Worm (Caenorhabditis elegans): ENCODE results near the gene C03B1.13.
A peak's percentile ranks its signal among the peaks of the same experiment; 100 is the strongest.

C03B1.13 gene

ce11 chrX:6296402-6296844 lies 41.4 kb downstream of the C03B1.13 start (continued):
- TF ChIP-seq fkh-10 (GFP tag; optimal IDR thresholded peaks at IDR 0.05) (peak; percentile 100), R02D3.7 (tag; optimal IDR thresholded peaks at IDR 0.05) (no peak), daf-19 (GFP tag; conservative IDR thresholded peaks at IDR 0.05) (peak; percentile 97), ama-1 (optimal IDR thresholded peaks at IDR 0.05) (no peak), aha-1 (tag) (peak; percentile 100), egl-43 (GFP tag; IDR thresholded peaks at IDR 0.05) (peak; percentile 100), ztf-7 (tag; optimal IDR thresholded peaks at IDR 0.05) (peak; percentile 94), ceh-20 (GFP tag; IDR thresholded peaks at IDR 0.05) (peak; percentile 99), pqm-1 (tag; optimal IDR thresholded peaks at IDR 0.05) (peak; percentile 46), Y48G9A.11 (GFP tag; IDR thresholded peaks at IDR 0.05) (0 out of 2 replicates have a peak, but pooled peaks have one; percentile 42), snpc-4 (tag; optimal IDR thresholded peaks at IDR 0.05) (peak; percentile 62), ztf-11 (tag; optimal IDR thresholded peaks at IDR 0.05) (peak; percentile 96), Y105C5A.15 (GFP tag; IDR thresholded peaks at IDR 0.05) (peak; percentile 92), gei-8 (GFP tag; optimal IDR thresholded peaks at IDR 0.05) (peak; percentile 96), mxl-3 (GFP tag; optimal IDR thresholded peaks at IDR 0.05) (peak; percentile 97), nhr-28 (tag; optimal IDR thresholded peaks at IDR 0.05) (peak; percentile 89), lin-38 (GFP tag; IDR thresholded peaks at IDR 0.05) (peak; percentile 89), lin-13 (GFP tag; optimal IDR thresholded peaks at IDR 0.05) (peak; percentile 98), egl-27 (tag; optimal IDR thresholded peaks at IDR 0.05) (peak; percentile 95), nhr-10 (tag; optimal IDR thresholded peaks at IDR 0.05) (peak; percentile 100), unc-62 (GFP tag; optimal IDR thresholded peaks at IDR 0.05 in 1 of 2) (peak; percentile 93 to 100), unc-62 (tag; optimal IDR thresholded peaks at IDR 0.05) (peak; percentile 91), madf-5 (GFP tag; IDR thresholded peaks at IDR 0.05) (peak; percentile 65 to 98; a peak in 3 of 4 replicates), hlh-11 (tag; optimal IDR thresholded peaks at IDR 0.05) (peak; percentile 98), vab-7 (GFP tag; IDR thresholded peaks at IDR 0.05) (peak; percentile 98), nhr-111 (GFP tag; optimal IDR thresholded peaks at IDR 0.05) (peak; percentile 44), nhr-102 (tag; optimal IDR thresholded peaks at IDR 0.05) (peak; percentile 100), hif-1 (tag; optimal IDR thresholded peaks at IDR 0.05) (peak; percentile 85 to 92), nhr-42 (GFP tag; IDR thresholded peaks at IDR 0.05) (peak; percentile 99), lin-1 (GFP tag; IDR thresholded peaks at IDR 0.05) (peak; percentile 94), ZK337.2 (GFP tag; IDR thresholded peaks at IDR 0.05) (peak; percentile 88), zip-11 (GFP tag; IDR thresholded peaks at IDR 0.05) (0 out of 2 replicates have a peak, but pooled peaks have one; percentile 38), mxl-2 (GFP tag; conservative IDR thresholded peaks at IDR 0.05) (peak; percentile 91), T20F7.1 (GFP tag; optimal IDR thresholded peaks at IDR 0.05) (peak; percentile 94), ctbp-1 (GFP tag; IDR thresholded peaks at IDR 0.05) (peak; percentile 99), pha-4 (GFP tag; IDR thresholded peaks at IDR 0.05) (peak; percentile 97), pha-4 (tag; optimal IDR thresholded peaks at IDR 0.05) (peak; percentile 88)

- TF ChIP-seq D1046.2 (GFP tag; IDR thresholded peaks at IDR 0.05): no peak
- no peak for TF ChIP-seq lin-13 (GFP tag; optimal IDR thresholded peaks at IDR 0.05)
Observed at ce11 chrX:6292812-6293211, 45.0 kb downstream of the C03B1.13 start, which contains the start of gene mom-1. Gene mom-1, plus strand, starts transcription at chrX:6293112.

- TF ChIP-seq nhr-42 (GFP tag; IDR thresholded peaks at IDR 0.05) (peak; percentile 81), arid-1 (GFP tag; conservative IDR thresholded peaks at IDR 0.05) (peak; percentile 95), F44E2.7 (GFP tag; IDR thresholded peaks at IDR 0.05) (peak; percentile 97), zfp-2 (tag; optimal IDR thresholded peaks at IDR 0.05) (no peak), lir-3 (tag; optimal IDR thresholded peaks at IDR 0.05) (peak; percentile 67), nhr-11 (tag; optimal IDR thresholded peaks at IDR 0.05) (no peak), tra-1 (GFP tag; IDR thresholded peaks at IDR 0.05) (peak; percentile 85), F49E8.2 (tag; optimal IDR thresholded peaks at IDR 0.05; ENCODE audit: borderline replicate concordance) (no peak), ceh-20 (GFP tag; IDR thresholded peaks at IDR 0.05) (peak; percentile 82), jun-1 (tag; optimal IDR thresholded peaks at IDR 0.05) (no peak), hmg-1.1 (GFP tag; IDR thresholded peaks at IDR 0.05) (peak; percentile 95), set-16 (GFP tag; IDR thresholded peaks at IDR 0.05) (peak; percentile 64), ztf-7 (tag; optimal IDR thresholded peaks at IDR 0.05) (peak; percentile 54), daf-8 (GFP tag; IDR thresholded peaks at IDR 0.05) (no peak), zip-11 (GFP tag; IDR thresholded peaks at IDR 0.05) (peak; percentile 55; the same call in 1 of the 2 replicates), mdl-1 (tag; optimal IDR thresholded peaks at IDR 0.05) (peak in 1 of 2 experiments; percentile 56), gei-8 (GFP tag; optimal IDR thresholded peaks at IDR 0.05) (peak; percentile 76), lin-38 (GFP tag; IDR thresholded peaks at IDR 0.05) (peak; percentile 83)
Observed at ce11 chrX:6292143-6292542, 45.7 kb downstream of the C03B1.13 start.
